Fruit fly (Drosophila melanogaster) S2 (cell line): ENCODE results near the gene Rpp30.

Experiments
- CG8478 ChIP-seq: fragments of >200 bp; optimal IDR thresholded peaks from 2 replicates; lab custom pipeline; 2018
- CTCF ChIP-seq, 2 experiments: fragments of >200 bp; optimal IDR thresholded peaks; 2 replicates each; lab custom pipeline; 2018

- peak; percentile 29 to 50 for TF ChIP-seq CTCF (optimal IDR thresholded peaks at IDR 0.05; lab: Kevin White, UChicago)
- TF ChIP-seq CG8478 (lab: Kevin White, UChicago) = no peak
Observed at dm6 chr2L:250507-251215, 1.5 kb downstream of the Rpp30 start, which contains the start of gene kis.
